Fruit fly (Drosophila melanogaster) Kc167 (cell line): Measurements from ENCODE around the gene ND-20.

Source experiments
- Sin3A ChIP-seq: fragments of >200 bp; optimal IDR thresholded peaks from 2 replicates; lab custom pipeline; 2018; ENCODE audit warnings: missing external identifiers
- h ChIP-seq: fragments of >200 bp; optimal IDR thresholded peaks from 3 replicates; lab custom pipeline; 2018; ENCODE audit warnings: missing external identifiers
- psq ChIP-seq: fragments of >200 bp; optimal IDR thresholded peaks from 2 replicates; lab custom pipeline; 2017; ENCODE audit warnings: missing external identifiers

DNA sequence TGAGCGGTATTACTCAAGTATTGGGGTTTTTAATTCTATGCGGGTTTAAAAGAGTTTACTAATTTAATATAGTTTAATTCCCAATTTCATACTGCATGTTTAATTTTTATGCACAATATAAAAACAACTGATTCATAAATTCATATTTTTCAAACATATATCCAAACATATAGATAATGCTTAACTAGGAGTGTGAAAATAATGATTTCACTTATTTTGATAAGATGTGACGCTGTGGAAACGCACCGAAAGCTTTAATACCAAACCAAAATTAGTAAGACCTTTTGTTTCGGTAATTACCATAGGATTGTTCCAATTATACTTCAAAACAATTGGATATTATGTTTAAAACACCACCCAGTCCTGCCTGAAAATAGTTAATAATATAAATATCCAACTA, 3.1 kb downstream of the ND-20 start, which contains the start of gene Slc25A46a:
- no peak for TF ChIP-seq Sin3A (lab: Kevin White, UChicago)
- TF ChIP-seq h (lab: Kevin White, UChicago) = no peak
- no peak for TF ChIP-seq psq (lab: Kevin White, UChicago)
